Worm (Caenorhabditis elegans): ENCODE data around the gene F32D8.4.

- peak; percentile 53 for TF ChIP-seq hlh-8 (tag; optimal IDR thresholded peaks at IDR 0.05)
- peak; percentile 90 for TF ChIP-seq ceh-31 (tag; optimal IDR thresholded peaks at IDR 0.05)
- TF ChIP-seq ama-1 (optimal IDR thresholded peaks at IDR 0.05): no peak
- TF ChIP-seq fkh-10 (GFP tag; optimal IDR thresholded peaks at IDR 0.05): peak; percentile 17
- TF ChIP-seq mec-3 (tag; optimal IDR thresholded peaks at IDR 0.05; ENCODE audit: borderline replicate concordance): no peak
Observed at ce11 chrV:10897172-10897571, 3.8 kb upstream of the F32D8.4 start.
